Fruit fly (Drosophila melanogaster): ENCODE data around the gene mnd.

mnd gene

dm6 chr3L:14982675-14983084 lies 2.2 kb upstream of the mnd start, which contains the start of gene CG5114:
CG5114 (plus strand) TSS chr3L:14982835.
- TF ChIP-seq CG8478 (optimal IDR thresholded peaks at IDR 0.05): no peak
- TF ChIP-seq CTCF (optimal IDR thresholded peaks at IDR 0.05): peak; percentile 5 to 36

DNA sequence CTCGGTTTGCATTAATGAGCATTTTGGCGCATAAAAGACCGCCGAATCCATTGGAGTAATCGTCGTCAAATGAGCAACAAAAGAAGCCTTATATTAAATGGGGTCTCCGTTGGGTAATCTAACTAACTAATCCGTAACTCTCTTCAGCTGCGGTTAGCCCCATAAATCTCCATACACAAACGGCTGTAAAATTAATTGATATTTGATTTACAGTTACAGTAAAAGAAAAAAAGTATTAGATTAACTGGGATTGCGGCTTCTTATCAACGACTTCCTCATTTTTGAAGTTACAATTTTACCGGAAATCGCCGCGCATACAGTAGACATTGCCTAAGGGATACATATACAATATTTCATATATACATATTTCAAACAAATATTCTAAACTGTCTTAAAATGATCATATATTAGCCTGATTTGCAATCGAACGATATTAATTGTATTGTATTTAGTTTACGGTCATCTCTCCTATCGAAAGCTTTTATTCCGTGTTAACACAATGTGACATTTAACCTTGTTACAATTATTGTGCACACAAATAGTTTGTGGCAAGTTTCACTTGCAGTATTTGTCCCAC lies 1.5 kb downstream of the mnd start:
- TF ChIP-seq CTCF (optimal IDR thresholded peaks at IDR 0.05): no peak
- TF ChIP-seq CG8478 (optimal IDR thresholded peaks at IDR 0.05): no peak

dm6 chr3L:14986984-14987896 lies 2.3 kb downstream of the mnd start:
- TF ChIP-seq CG8478 (optimal IDR thresholded peaks at IDR 0.05): no peak
- no peak for TF ChIP-seq CTCF (optimal IDR thresholded peaks at IDR 0.05)

DNA sequence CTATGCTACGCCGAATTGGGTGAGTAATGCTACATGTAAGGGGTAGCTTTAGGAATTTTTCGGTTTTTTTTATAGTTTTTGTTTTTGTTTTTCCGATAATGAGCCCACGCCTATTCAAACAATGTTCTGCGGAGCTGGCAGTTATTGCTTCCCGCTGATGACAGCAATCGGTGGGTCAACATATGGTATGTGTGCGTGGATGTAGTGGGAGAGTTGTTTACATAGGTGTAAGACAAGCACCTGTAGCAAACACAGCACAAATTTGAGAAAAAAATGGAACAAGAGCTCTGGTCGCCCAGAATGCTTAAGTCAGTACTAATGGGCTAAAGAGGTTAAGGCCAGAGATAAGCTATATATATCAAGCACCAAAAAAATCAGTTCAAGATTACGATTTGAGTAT lies 3.3 kb downstream of the mnd start:
- TF ChIP-seq CTCF (optimal IDR thresholded peaks at IDR 0.05) (no peak), CG8478 (optimal IDR thresholded peaks at IDR 0.05) (no peak)

dm6 chr3L:14989879-14990278 lies 5.0 kb downstream of the mnd start:
- no peak for TF ChIP-seq CTCF (optimal IDR thresholded peaks at IDR 0.05)
- TF ChIP-seq CG8478 (optimal IDR thresholded peaks at IDR 0.05): no peak

DNA sequence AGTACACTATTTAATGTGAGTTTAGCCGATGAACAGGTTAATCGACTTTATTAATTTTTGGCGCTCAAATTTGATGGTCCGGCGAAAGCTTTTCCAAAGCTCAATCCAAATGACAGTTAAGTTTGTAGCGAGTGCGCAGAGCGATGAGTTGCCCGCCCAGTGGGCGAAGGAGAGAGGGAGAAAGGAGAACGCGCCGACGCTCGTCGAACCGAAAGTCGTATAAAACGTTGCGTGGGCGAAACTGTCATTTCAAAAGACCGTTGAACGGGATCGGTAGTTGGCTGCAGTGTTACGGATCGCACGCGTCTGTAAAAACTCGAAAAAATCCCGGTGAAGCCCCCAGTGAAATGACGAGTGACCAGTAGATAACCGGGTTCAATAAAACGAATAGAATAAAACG lies 7.1 kb downstream of the mnd start, which contains the start of gene Zip71B:
Zip71B (plus strand) TSS at position 265 of the 400 bp plus-strand sequence.
- TF ChIP-seq CTCF (optimal IDR thresholded peaks at IDR 0.05) (no peak), CG8478 (optimal IDR thresholded peaks at IDR 0.05) (no peak)

dm6 chr3L:14992807-14993206 lies 7.9 kb downstream of the mnd start:
- TF ChIP-seq CG8478 (optimal IDR thresholded peaks at IDR 0.05): no peak
- TF ChIP-seq CTCF (optimal IDR thresholded peaks at IDR 0.05): no peak

DNA sequence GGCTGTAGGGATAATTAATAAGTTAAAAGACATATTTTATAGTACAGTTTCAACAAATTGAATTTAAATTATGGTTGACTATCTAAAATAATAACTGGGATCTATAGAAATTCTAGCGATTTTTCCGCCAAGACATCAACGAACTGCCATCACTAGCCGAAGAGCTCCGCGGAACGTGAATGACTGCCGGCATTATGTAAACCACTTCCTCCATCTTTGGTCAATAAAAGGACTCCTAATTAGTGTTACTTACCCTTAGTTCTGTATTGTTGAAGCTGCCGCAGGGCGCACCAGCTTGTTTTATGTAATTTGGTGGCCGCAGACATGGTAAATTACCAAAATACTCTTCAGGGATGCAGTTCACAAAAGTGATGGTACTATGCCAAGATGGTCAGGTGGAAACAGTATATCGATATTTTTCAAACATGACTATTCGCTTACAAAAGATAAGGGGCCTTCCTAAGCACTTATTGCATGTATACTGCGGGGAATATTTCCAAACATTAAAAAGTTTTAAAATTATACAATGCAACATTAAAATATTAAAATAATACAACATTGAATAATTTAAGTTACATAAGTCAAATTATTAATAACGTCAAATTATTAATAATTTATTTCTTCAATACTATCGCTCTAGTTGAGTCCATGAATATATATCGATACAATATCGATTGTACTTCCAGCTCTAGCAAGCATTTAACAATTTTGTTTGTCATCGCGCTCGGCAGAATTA lies 14.6 kb downstream of the mnd start, which contains the start of the genes mRpL39 and Prosbeta2:
mRpL39 (minus strand) TSS at position 383 of the 736 bp plus-strand sequence.
Prosbeta2 (plus strand) TSS at position 668 of the 736 bp plus-strand sequence.
- TF ChIP-seq CTCF (optimal IDR thresholded peaks at IDR 0.05): no peak

DNA sequence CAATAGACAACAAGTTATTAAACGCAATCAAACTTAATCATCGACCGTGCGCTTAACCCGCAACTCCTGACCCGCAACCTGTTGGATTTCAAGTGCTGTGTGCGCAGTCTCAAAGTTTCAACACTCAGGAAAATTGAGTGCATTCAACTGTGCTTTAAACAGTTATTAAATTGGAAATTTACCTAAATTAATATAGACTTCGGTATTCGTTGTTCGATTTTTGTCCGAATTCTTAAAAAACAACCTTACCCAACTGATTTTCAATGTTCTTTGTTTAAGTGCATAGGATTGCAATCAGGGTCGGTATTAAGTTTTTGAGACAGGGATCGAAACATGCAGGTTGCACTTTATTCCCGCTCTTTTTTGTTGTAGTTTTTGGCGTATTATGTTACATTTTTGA lies 20.2 kb downstream of the mnd start:
- no peak for TF ChIP-seq CG8478 (optimal IDR thresholded peaks at IDR 0.05)
- TF ChIP-seq CTCF (optimal IDR thresholded peaks at IDR 0.05): no peak

DNA sequence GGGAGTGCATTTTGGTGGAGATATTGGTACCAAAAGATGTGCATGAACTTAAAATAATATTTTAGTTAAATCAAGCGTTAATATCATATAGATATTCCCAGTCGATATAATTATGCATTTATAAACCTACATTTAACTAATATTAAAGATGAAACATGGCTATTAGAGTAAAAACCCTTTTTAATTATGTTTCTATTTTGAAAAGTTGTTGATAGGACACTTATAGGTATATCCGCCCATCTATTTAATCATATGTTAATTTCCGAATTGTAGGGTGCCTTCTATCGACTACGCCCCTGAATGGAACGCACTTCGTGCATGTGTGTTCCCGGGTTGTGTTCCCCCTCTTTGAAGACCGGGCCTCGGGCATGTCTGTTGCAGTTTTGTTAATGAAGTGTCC lies 20.9 kb downstream of the mnd start:
- no peak for TF ChIP-seq CG8478 (optimal IDR thresholded peaks at IDR 0.05)
- TF ChIP-seq CTCF (optimal IDR thresholded peaks at IDR 0.05): no peak

DNA sequence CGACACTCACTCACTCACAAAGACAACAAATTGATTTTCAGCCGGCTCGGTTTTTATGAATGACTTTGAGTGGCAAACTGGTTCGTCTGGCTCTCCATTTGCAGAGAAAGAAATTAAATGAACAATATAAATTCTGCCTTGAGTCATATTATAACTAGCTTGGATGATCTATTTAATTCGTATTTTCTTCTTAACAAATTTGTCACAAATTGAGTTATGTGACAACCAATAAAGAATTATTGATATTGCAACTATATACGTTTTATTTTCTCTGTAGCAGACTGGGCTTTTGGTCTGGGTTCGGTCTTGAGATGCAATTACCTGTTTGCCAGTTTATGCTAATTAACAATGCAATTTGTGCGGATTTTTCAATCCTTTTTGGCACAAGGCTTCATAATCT lies 21.9 kb downstream of the mnd start:
- no peak for TF ChIP-seq CTCF (optimal IDR thresholded peaks at IDR 0.05)
- no peak for TF ChIP-seq CG8478 (optimal IDR thresholded peaks at IDR 0.05)

DNA sequence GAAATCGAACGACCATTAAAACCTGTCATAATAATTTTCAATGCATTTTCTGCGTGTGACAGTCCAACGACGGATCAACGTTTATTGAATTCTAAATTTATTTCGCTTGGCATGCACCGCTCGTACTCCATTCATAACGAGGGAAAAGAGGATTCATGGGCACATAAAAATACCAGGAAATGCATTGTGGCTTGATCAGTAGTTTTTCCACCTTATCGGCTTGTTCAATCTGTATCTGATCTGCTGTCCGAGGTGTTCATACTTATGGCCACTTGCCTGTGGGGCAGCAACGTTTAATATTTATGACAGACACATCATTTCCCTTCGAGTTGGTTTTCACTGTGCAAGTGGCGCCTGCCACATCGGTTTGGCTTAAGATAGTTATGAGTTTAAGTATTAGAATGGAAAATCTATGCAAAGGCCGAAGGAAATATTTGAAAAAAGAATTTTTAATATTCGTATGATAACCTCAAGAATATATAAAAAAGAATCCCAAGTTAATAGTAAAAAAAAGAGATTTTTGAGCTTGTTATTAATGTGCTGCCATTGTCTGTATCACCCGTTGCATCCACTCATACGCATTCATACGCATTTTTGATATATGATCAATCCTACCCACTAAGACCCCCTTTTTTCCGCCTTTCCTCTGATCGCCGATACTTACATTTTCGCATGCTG lies 22.5 kb downstream of the mnd start:
- TF ChIP-seq CG8478 (optimal IDR thresholded peaks at IDR 0.05) (no peak), CTCF (optimal IDR thresholded peaks at IDR 0.05) (no peak)

DNA sequence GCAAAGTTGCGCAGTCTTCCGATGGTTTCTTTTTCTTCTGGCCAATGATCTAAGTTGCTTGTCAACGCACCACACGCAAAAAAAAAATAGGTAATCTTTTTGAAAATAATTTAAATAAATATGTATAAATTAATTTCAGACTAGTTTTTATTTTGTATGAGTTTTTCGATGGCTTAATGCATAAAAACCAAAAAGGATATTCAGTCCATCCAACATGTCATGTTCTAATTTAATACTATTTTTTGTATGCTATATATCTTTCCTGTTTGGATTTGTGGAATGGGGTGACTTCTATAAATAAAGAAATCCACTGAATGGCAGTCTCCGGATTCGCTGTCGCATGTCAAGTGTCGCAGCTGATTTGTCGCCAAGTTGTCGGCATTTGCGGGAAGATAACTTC lies 24.8 kb downstream of the mnd start:
- no peak for TF ChIP-seq CG8478 (optimal IDR thresholded peaks at IDR 0.05)
- TF ChIP-seq CTCF (optimal IDR thresholded peaks at IDR 0.05): no peak

dm6 chr3L:15010601-15011000 lies 25.7 kb downstream of the mnd start:
- TF ChIP-seq CTCF (optimal IDR thresholded peaks at IDR 0.05) (no peak), CG8478 (optimal IDR thresholded peaks at IDR 0.05) (no peak)

- TF ChIP-seq CTCF (optimal IDR thresholded peaks at IDR 0.05) (peak; percentile 82 to 88), CG8478 (optimal IDR thresholded peaks at IDR 0.05) (no peak)
Measured at dm6 chr3L:15011142-15011541, 26.2 kb downstream of the mnd start.

Data from S2 (cell line).